Fruit fly (Drosophila melanogaster): Measurements from ENCODE around the gene CG45545.

Gene CG45545

DNA sequence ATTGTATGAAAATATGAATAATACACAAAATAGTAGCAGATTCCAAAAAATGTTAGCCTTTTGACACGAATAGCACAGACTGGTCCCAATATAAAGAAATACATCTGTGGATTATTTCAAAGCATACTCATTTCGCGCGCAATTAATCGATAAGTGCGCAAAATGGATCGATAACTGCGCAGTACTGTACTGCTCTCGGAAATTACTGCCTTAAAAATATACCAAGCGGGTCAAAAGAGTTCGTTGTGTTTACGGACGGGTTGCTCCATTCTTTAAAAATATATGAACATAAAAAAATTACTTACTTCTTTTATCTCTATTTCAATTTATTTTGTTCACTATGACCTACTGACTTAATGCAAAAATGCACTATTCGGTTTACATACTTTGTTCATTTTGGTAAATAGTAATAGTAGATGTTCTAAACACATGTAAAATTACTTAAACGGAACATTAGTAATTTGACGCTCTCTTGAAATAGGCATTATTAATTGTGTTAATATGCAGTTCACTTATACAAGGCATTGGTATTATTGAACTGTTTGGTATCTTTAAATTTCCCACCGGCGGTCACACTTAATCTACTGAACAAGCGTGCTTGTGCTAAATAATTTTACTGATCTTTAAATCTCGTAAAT lies 21.5 kb upstream of the CG45545 start, which contains the start of the genes Rtnl2 and alphaTub84D:
Gene Rtnl2 (minus strand): TSS at position 58 of the 638 bp plus-strand sequence.
Gene alphaTub84D (plus strand): TSS at position 570 of the 638 bp plus-strand sequence.
- no peak for TF ChIP-seq CG6276 (GFP tag; optimal IDR thresholded peaks at IDR 0.05)
- peak; percentile 46 for TF ChIP-seq Eip78C (GFP tag)
- TF ChIP-seq CG10669 (GFP tag; optimal IDR thresholded peaks at IDR 0.05) = no peak
- no peak for TF ChIP-seq eg (GFP tag; IDR thresholded peaks at IDR 0.05)
- peak; percentile 19 for TF ChIP-seq Sox14 (GFP tag; optimal IDR thresholded peaks at IDR 0.05)
- no peak for TF ChIP-seq achi (GFP tag; optimal IDR thresholded peaks at IDR 0.05)
- TF ChIP-seq salr (GFP tag; optimal IDR thresholded peaks at IDR 0.05) = no peak
- TF ChIP-seq CG11762 (GFP tag; optimal IDR thresholded peaks at IDR 0.05; ENCODE audit: insufficient read depth) = no peak
- TF ChIP-seq Ets96B (tag; optimal IDR thresholded peaks at IDR 0.05) = no peak
- TF ChIP-seq svp (GFP tag) = peak; percentile 80

DNA sequence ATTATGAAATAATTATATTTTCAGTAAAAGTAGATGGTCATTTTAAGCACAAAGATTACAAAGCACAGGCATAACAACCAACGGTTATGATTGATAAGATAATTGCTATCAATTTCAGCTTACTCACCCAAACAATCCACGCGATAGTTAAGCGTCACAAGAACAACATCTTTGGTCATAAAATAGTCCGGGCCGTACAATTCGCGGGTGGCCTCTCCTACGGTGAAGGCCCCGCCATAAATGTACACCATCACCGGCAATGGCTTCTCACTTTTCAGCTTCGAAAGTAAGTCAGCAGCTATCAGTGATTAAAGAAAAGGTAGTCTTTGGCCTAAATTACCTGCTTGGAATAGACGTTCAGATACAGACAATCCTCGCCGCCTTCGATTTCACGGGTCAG lies 16.2 kb upstream of the CG45545 start:
- TF ChIP-seq Eip93F (GFP tag; optimal IDR thresholded peaks at IDR 0.05) = no peak
- peak; percentile 5 for TF ChIP-seq vri (GFP tag; optimal IDR thresholded peaks at IDR 0.05)

DNA sequence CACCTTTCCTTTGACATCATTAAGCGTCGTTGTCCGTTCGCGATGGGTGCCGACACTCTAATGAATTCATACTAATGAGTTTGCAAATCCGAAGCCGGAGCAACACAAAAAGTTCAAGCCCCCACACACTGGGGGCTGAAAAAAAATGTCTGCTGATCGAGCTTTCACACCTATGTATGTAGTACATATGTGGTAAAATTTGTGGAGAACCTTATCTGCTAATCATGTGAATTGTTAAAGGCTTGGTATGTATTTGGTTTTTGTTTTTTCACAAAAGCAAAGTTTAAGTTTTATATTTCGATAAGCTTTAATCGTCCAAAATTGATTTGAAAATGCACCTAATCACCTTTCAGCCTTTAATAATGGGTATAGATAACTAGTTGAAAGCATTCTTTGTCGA lies 15.5 kb upstream of the CG45545 start, which contains the start of gene alpha-Est5:
Gene alpha-Est5 (minus strand): TSS at position 110 of the 400 bp plus-strand sequence.
- peak; percentile 76 for TF ChIP-seq svp (GFP tag)
- TF ChIP-seq Sox14 (GFP tag; optimal IDR thresholded peaks at IDR 0.05) = no peak
- TF ChIP-seq CG34406 (GFP tag; optimal IDR thresholded peaks at IDR 0.05) = no peak
- peak; percentile 10 for TF ChIP-seq vri (GFP tag; optimal IDR thresholded peaks at IDR 0.05)
- no peak for TF ChIP-seq spab (GFP tag; optimal IDR thresholded peaks at IDR 0.05)
- TF ChIP-seq ss (GFP tag; optimal IDR thresholded peaks at IDR 0.05) = no peak
- no peak for TF ChIP-seq CG16779 (tag; optimal IDR thresholded peaks at IDR 0.05)
- no peak for TF ChIP-seq lz (GFP tag; optimal IDR thresholded peaks at IDR 0.05)
- TF ChIP-seq CG11294 (GFP tag; IDR thresholded peaks at IDR 0.05) = no peak
- TF ChIP-seq CG32006 (GFP tag; optimal IDR thresholded peaks at IDR 0.05) = no peak
- no peak for TF ChIP-seq CG8119 (GFP tag; IDR thresholded peaks at IDR 0.05)

dm6 chr3R:7538435-7538834 lies 13.4 kb upstream of the CG45545 start, which contains the start of gene alpha-Est4:
alpha-Est4 (minus strand) TSS chr3R:7538615.
- no peak for TF ChIP-seq Hr4 (GFP tag; optimal IDR thresholded peaks at IDR 0.05)
- TF ChIP-seq vri (GFP tag; optimal IDR thresholded peaks at IDR 0.05) = peak; percentile 60

DNA sequence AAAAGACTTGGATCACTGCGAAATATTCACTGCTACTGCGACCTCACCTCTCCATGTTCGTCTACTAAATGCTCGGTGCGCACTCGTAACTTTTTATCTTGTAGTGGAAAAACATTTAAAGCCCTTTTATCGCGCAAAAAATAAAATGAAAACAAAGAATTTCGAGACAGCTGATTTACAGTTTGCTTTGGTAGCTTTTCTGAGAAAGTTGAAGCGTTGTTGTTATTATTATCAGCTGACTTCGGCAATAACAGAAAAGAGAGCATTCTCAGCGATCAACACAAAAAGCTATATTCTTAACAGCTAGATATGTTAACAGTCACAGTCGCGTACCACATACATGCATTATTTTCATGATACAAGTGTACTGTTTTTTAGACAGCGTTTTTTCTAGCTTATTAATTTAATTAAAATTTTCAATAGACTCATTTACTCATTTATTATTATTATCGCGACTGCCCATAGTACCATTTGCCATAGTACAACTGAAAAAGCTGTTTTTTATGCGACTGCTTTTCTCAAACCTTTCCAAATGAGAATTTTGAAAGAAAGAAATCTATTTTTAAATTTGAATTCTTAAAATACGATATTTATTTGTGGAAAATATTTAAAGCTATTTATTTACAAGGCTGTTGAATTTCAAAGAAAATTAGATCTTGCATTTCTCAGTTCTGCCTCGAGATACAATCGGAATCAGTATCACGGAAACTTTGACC lies 10.5 kb upstream of the CG45545 start, which contains the start of the genes alpha-Est3 and alpha-Est2:
Gene alpha-Est3 (minus strand): TSS at position 487 of the 716 bp plus-strand sequence.
Gene alpha-Est2 (plus strand): TSS at position 666 of the 716 bp plus-strand sequence.
- no peak for TF ChIP-seq Sox14 (GFP tag; optimal IDR thresholded peaks at IDR 0.05)
- peak; percentile 31 for TF ChIP-seq vri (GFP tag; optimal IDR thresholded peaks at IDR 0.05)
- TF ChIP-seq esn (GFP tag; optimal IDR thresholded peaks at IDR 0.05) = no peak

- TF ChIP-seq Lpt (GFP tag; optimal IDR thresholded peaks at IDR 0.05) = no peak
- TF ChIP-seq CG6854 (GFP tag; optimal IDR thresholded peaks at IDR 0.05) = no peak
- peak; percentile 48 for TF ChIP-seq vri (GFP tag; optimal IDR thresholded peaks at IDR 0.05)
- TF ChIP-seq CG16779 (tag; optimal IDR thresholded peaks at IDR 0.05) = peak; percentile 12
- peak; percentile 97 for TF ChIP-seq svp (GFP tag)
- TF ChIP-seq CG10669 (GFP tag; optimal IDR thresholded peaks at IDR 0.05) = no peak
- TF ChIP-seq Hr38 (GFP tag; optimal IDR thresholded peaks at IDR 0.05) = no peak
- peak; percentile 21; the same call in 1 of the 3 replicates for TF ChIP-seq eg (GFP tag; IDR thresholded peaks at IDR 0.05)
- no peak for TF ChIP-seq Sox102F (GFP tag; optimal IDR thresholded peaks at IDR 0.05)
- TF ChIP-seq CG31627 (GFP tag; optimal IDR thresholded peaks at IDR 0.05) = no peak
- no peak for TF ChIP-seq CG34406 (GFP tag; optimal IDR thresholded peaks at IDR 0.05)
Observed at dm6 chr3R:7548808-7549744, 2.7 kb upstream of the CG45545 start, which contains the start of gene alpha-Est1. alpha-Est1 (minus strand) TSS chr3R:7549124.

Measured in whole organism, prepupa.